Worm (Caenorhabditis elegans) whole organism, L4/young adult: ENCODE measurements around the gene ceh-33.

Experiments used
- W03F9.2 ChIP-seq: fragments of 150-350 bp; optimal IDR thresholded peaks from 2 replicates; lab custom pipeline; 2014; ENCODE audit warnings: missing biosample characterization, missing genetic modification characterization
- dao-5 ChIP-seq: sonication (generic microtip); optimal IDR thresholded peaks from 2 replicates; lab custom pipeline; 2016; ENCODE audit warnings: missing genotype, missing genetic modification characterization, moderate library complexity, missing compliant biosample characterization
- him-1 ChIP-seq: sonication (generic microtip); optimal IDR thresholded peaks from 2 replicates; lab custom pipeline; 2016; ENCODE audit warnings: missing genotype, missing genetic modification reagents, missing genetic modification characterization, missing compliant biosample characterization

ceh-33 gene

DNA sequence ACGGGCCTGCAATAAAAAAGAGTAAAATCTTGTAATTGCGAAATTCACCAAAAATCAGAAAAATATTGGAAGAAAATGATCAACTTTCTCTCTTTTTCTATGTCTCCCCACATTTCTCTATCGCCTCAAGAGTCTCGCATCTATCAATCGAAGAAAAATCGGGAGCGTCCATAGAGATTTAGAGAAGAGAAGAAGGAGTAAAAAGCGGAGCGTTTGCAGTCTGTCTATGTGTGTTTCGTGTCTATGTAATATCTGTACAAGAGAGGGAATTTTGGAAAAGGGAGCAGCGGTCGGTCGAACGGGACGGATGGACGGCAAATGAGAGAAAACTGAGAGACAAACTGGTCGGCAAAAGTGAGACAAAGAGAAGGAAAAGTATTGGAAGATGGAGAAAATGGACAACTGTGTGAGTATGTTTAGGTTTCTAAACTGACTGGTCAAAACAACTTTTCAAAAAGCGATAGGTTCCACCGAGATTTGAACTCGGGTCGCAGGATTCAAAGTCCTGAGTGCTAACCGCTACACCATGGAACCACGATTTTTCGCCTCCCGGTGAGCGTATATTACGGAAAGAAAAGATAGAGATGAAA is 5.3 kb upstream of the ceh-33 start:
- TF ChIP-seq him-1 (tag; lab: Kevin White, UChicago) (no peak), W03F9.2 (tag; lab: Kevin White, UChicago) (peak; percentile 56), dao-5 (tag; lab: Kevin White, UChicago) (no peak)

- TF ChIP-seq W03F9.2 (tag; lab: Kevin White, UChicago) (no peak), him-1 (tag; lab: Kevin White, UChicago) (no peak), dao-5 (tag; lab: Kevin White, UChicago) (no peak)
Measured at ce11 chrV:5328314-5328713, 3.8 kb upstream of the ceh-33 start, which contains the start of gene C10G8.8. C10G8.8 (minus strand) TSS chrV:5328414.

DNA sequence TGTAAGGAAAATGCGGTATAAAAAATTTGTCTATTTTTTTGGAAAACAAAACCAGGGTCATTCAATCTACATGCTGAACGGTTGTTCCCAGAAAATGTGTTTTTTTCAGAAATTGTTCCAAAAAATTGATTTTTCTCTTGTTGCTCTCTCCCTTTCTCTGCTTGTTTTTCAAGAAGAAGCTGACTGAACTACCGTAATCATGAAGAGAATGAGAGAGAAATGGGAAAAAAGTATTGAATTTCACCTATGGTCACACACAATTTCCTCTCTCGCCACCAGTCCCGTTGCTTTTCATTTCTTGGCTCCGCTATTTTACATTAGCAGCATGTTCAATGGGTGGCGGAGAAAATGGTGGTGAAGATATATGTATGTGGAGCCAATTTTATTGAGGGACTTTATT is 1.7 kb downstream of the ceh-33 start:
- TF ChIP-seq him-1 (tag; lab: Kevin White, UChicago), result no peak
- TF ChIP-seq dao-5 (tag; lab: Kevin White, UChicago), result no peak
- TF ChIP-seq W03F9.2 (tag; lab: Kevin White, UChicago), result no peak

DNA sequence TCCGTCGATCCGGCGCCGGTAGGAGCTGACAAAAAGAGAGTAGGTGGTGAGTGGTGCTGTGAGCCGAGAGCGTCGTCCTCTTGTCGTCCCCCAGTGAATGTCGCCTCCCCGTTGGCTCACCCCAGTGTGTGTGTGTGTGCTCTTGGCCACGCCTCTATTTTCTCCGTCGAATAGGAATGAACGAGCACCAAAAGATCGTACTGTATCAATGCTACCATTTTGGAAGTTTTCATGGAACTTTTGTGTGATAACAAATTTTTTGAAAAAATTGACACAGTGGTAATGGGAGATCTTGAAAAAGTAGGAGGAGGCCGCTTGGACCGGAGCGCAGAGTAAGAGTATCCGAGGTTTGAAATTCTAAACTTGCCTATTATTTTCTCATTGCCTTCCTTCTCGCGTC is 5.0 kb downstream of the ceh-33 start, which contains the start of gene ceh-34:
Gene ceh-34 (minus strand): TSS at position 101 of the 400 bp plus-strand sequence.
- TF ChIP-seq dao-5 (tag; lab: Kevin White, UChicago) (no peak), him-1 (tag; lab: Kevin White, UChicago) (no peak), W03F9.2 (tag; lab: Kevin White, UChicago) (no peak)

DNA sequence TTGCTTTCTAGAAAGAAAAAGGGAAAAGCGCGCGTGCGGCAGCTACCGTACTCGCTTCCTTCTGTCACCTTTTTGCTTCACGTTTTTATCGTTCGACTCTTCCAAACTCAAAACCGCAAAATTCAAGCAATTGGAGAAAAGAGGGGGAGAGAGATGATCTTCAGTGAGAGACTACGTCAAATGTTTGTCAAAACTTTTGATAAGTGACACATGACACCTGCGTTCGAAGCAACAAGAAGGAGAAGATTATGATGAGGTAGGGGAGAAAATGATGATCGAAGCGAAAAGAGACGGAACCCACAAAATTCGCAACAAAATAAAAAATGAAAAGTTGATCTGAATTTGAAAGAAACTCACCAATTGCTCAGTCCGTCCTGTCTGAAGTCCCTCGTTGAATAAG is 6.1 kb downstream of the ceh-33 start:
- TF ChIP-seq W03F9.2 (tag; lab: Kevin White, UChicago) (no peak), him-1 (tag; lab: Kevin White, UChicago) (no peak), dao-5 (tag; lab: Kevin White, UChicago) (no peak)

- TF ChIP-seq dao-5 (tag; lab: Kevin White, UChicago), result no peak
- no peak for TF ChIP-seq W03F9.2 (tag; lab: Kevin White, UChicago)
- no peak for TF ChIP-seq him-1 (tag; lab: Kevin White, UChicago)
Measured at ce11 chrV:5314104-5314503, 10.4 kb downstream of the ceh-33 start, which contains the start of gene C10G8.2. C10G8.2 (plus strand) TSS chrV:5314404.

DNA sequence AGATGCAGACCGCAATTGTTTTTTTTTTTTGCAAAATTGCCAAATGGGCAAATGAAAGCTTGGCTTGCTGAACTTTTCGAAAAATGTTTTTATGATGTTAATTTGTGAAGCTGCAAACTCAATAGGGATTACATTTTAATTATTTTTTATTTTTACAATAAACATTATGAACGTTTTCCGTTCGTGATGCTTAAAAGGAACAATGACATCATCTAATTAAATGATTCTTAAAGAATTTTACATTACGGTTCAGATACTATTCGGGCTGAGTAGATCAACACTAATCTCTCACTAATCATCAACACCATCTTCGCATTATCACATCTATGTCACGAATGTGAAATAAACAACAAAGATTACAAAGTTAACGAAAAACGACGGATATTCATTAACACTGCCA is 12.0 kb downstream of the ceh-33 start, which contains the start of gene C10G8.3:
Gene C10G8.3 (plus strand): TSS at position 301 of the 400 bp plus-strand sequence.
- TF ChIP-seq dao-5 (tag; lab: Kevin White, UChicago), result no peak
- TF ChIP-seq W03F9.2 (tag; lab: Kevin White, UChicago), result no peak
- TF ChIP-seq him-1 (tag; lab: Kevin White, UChicago), result no peak

ce11 chrV:5311635-5312034 is 12.8 kb downstream of the ceh-33 start, which contains the start of gene C10G8.4:
C10G8.4 (plus strand) TSS chrV:5311935.
- TF ChIP-seq W03F9.2 (tag; lab: Kevin White, UChicago) (no peak), him-1 (tag; lab: Kevin White, UChicago) (no peak), dao-5 (tag; lab: Kevin White, UChicago) (no peak)

ce11 chrV:5304366-5304765 is 20.1 kb downstream of the ceh-33 start:
- TF ChIP-seq him-1 (tag; lab: Kevin White, UChicago) (no peak), W03F9.2 (tag; lab: Kevin White, UChicago) (no peak), dao-5 (tag; lab: Kevin White, UChicago) (no peak)

DNA sequence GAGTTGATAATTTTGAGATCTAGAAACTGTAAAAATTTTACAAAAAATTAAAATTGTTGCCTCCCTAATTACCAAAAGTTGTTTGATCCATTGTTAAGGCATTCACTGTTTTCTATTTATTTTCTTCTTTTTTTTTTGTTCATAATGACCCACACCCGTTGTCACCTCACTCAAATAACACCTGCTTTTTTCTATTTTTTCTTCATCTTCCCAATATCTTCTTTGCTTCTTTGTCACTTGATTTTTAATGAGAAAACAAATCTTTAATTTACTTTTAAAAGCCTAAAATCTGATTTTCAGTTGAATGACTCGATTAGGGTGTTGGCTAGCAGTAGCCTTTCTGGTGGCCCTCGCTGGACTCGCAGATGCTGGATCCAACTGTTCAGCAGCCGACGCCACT is 21.1 kb downstream of the ceh-33 start, which contains the start of gene ncx-2:
Gene ncx-2 (plus strand): TSS at position 301 of the 400 bp plus-strand sequence.
- no peak for TF ChIP-seq dao-5 (tag; lab: Kevin White, UChicago)
- TF ChIP-seq him-1 (tag; lab: Kevin White, UChicago), result no peak
- TF ChIP-seq W03F9.2 (tag; lab: Kevin White, UChicago), result no peak

- no peak for TF ChIP-seq dao-5 (tag; lab: Kevin White, UChicago)
- TF ChIP-seq W03F9.2 (tag; lab: Kevin White, UChicago), result no peak
Measured at ce11 chrV:5301226-5301625, 23.2 kb downstream of the ceh-33 start.

- TF ChIP-seq dao-5 (tag; lab: Kevin White, UChicago) (no peak), him-1 (tag; lab: Kevin White, UChicago) (no peak), W03F9.2 (tag; lab: Kevin White, UChicago) (no peak)
Measured at ce11 chrV:5297740-5298139, 26.7 kb downstream of the ceh-33 start.

ce11 chrV:5295940-5296339 is 28.5 kb downstream of the ceh-33 start:
- TF ChIP-seq him-1 (tag; lab: Kevin White, UChicago) (no peak), W03F9.2 (tag; lab: Kevin White, UChicago) (no peak), dao-5 (tag; lab: Kevin White, UChicago) (no peak)

DNA sequence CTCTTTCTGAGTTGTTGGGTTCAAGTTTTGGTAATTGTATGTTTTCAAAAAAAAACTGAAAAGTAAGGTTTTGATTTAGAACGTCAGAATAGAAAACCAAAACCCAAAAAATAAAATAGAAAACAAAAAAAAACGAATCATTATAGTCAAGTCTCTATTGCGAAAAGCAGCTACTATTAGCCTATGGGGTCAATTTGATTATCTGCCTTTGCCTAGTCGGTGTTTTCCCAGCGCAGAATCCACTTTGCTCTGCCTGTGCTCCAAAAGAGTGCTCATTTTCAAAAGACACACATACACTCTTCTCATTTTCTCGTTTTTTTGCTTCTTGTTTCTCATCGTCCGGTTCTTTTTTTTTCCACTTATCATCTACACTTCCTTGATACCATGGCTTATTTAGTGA is 35.8 kb downstream of the ceh-33 start:
- TF ChIP-seq dao-5 (tag; lab: Kevin White, UChicago), result no peak
- no peak for TF ChIP-seq W03F9.2 (tag; lab: Kevin White, UChicago)
- no peak for TF ChIP-seq him-1 (tag; lab: Kevin White, UChicago)
